Fruit fly (Drosophila melanogaster): ENCODE measurements around the gene slo.

Gene slo

DNA sequence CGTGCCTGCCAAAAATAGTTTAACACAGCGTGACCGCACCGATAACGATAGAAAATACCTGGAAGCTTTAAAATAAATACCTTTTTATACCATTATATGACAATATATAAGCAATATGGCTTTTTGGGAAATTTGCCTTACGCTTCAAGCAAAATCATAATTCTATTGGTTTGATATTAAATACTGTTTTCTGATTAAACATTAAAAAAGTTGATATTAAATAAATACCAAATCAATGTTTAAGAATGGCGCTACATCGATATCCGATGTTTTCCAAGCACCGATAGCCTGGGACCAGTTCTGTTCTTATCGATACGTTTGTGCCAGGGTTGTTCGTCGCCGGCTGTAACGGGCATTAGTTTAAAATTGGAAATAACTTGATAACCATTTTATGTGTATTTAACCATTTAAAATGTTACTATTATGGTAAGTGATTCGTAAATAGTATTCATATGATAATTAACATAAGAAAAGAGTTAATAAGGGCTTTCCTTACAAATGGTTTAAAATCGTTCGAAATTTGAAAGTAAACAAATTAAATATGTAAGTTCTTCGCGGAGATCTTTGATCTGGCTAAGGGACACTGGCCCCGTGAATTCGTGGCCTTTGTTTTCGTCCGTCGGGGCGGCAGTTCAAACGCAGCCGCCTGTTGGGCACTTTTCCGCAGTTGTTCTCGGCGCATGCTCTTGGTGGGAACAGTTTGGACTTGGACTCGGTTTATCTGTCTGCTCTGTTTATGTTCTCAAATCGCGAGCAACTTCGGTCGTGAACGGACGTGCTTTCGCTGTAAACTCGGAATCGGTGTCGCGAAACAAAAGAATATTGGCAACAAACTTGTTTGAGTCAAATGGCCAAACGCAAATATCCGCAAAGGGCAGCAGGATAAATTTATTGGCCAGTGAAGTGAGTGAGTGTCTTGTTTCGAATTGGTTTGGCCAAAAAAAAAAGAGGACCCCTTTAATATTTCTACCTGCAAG is 57.3 kb downstream of the slo start, which contains the start of the genes CG13630 and tok:
TSS of gene CG13630 (minus strand) at position 51 of the 977 bp plus-strand sequence.
TSS of gene tok (plus strand) at position 384 of the 977 bp plus-strand sequence.
- no peak for TF ChIP-seq Dll (optimal IDR thresholded peaks at IDR 0.05)
- TF ChIP-seq EcR (GFP tag; optimal IDR thresholded peaks at IDR 0.05), result no peak
- TF ChIP-seq pan (optimal IDR thresholded peaks at IDR 0.05), result no peak
- TF ChIP-seq usp (GFP tag; optimal IDR thresholded peaks at IDR 0.05), result no peak
- TF ChIP-seq CG8478 (optimal IDR thresholded peaks at IDR 0.05), result no peak
- TF ChIP-seq psq (optimal IDR thresholded peaks at IDR 0.05), result no peak

DNA sequence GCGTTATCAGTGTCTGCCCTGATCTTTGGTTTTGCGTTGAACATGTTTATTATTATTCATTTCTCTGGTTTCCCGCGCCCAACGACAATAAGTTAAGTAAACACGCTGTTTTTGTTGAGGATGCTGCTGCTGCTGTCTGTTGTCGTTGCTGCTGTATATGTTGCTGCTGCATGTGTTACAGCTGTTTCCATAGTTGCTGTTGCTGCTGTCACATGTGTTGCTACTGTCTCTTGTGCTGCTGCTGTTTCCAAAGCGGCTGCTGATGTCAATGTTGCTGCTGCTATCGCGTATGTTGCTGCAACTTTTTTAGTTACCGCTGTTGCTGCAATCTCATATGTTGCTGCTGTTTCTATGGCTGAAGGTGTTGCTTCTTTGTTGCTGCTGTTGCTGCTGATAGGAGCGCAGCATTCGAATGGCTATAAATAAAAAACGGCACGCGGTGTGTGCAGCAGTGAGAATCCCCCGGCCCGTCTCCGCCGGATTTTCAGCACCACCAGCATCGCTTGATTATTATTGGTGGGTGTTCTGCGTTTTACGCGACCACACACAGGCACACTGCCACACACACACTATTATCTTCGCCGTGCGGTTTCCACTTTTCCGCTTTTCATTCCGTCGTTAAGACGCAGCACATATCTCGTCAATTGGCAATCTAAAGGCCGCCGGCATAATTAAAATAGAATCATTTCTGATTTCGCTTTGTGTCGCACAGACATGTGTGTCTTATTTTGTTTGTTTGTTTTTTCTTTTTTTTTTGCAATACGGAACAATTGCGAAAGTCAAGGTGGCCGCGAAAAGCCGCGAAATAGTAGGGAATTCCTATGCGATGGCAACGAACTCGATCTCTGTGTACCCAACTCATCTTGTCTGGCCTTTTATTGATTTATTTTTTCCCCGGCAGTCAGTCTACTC is 58.4 kb downstream of the slo start:
- TF ChIP-seq Dll (optimal IDR thresholded peaks at IDR 0.05) (no peak), EcR (GFP tag; optimal IDR thresholded peaks at IDR 0.05) (no peak), usp (GFP tag; optimal IDR thresholded peaks at IDR 0.05) (no peak), CG8478 (optimal IDR thresholded peaks at IDR 0.05) (no peak), pan (optimal IDR thresholded peaks at IDR 0.05) (no peak), psq (optimal IDR thresholded peaks at IDR 0.05) (no peak)

DNA sequence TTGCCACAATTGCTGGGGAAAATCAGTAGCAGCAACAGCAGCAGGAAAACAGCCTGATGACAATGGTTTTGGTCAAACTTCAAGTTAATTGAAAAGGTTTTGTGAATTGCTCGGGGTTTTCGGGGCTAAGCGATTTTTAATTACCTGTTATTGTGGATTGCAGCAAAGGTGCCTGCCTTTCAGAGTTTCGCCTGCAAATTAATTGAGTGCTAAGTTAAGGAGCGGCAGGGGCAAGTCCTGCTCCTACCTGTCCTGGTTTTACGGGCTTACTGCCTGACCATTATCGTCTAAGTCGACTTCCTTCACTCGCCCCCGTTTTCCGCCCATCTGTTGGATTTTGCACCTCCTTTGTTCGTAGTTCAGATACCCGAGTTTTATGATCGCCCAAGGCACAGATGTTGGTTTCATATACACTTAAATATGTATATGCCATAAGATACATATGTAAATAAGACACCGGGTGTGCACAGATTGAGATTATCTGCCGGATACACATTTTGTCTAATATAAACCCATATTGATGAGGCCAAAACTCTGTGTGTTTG is 64.1 kb downstream of the slo start:
- TF ChIP-seq EcR (GFP tag; optimal IDR thresholded peaks at IDR 0.05), result no peak
- TF ChIP-seq Dll (optimal IDR thresholded peaks at IDR 0.05), result no peak
- no peak for TF ChIP-seq CG8478 (optimal IDR thresholded peaks at IDR 0.05)
- TF ChIP-seq usp (GFP tag; optimal IDR thresholded peaks at IDR 0.05), result no peak
- no peak for TF ChIP-seq psq (optimal IDR thresholded peaks at IDR 0.05)
- TF ChIP-seq pan (optimal IDR thresholded peaks at IDR 0.05), result no peak

DNA sequence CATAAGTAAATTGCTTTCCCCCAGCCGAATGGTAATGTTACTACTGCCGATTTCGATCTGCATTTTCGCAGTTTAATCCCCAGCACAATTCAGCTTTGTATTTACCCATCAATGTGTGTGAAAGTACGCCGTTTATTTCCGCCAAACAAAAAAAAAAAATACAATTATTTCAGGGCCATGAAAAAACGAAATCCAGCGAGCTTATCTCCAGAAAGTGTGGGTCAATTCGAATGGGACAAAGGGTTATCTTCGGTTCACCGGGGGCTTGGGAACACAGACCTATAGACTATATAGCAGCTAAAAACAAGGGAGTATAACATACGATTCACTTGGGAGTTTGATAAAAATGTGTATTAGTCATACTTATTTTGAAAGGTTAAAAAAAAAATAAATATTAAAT is 64.7 kb downstream of the slo start:
- no peak for TF ChIP-seq Dll (optimal IDR thresholded peaks at IDR 0.05)
- no peak for TF ChIP-seq psq (optimal IDR thresholded peaks at IDR 0.05)
- TF ChIP-seq usp (GFP tag; optimal IDR thresholded peaks at IDR 0.05), result no peak
- TF ChIP-seq CG8478 (optimal IDR thresholded peaks at IDR 0.05), result no peak
- TF ChIP-seq EcR (GFP tag; optimal IDR thresholded peaks at IDR 0.05), result no peak
- TF ChIP-seq pan (optimal IDR thresholded peaks at IDR 0.05), result no peak

DNA sequence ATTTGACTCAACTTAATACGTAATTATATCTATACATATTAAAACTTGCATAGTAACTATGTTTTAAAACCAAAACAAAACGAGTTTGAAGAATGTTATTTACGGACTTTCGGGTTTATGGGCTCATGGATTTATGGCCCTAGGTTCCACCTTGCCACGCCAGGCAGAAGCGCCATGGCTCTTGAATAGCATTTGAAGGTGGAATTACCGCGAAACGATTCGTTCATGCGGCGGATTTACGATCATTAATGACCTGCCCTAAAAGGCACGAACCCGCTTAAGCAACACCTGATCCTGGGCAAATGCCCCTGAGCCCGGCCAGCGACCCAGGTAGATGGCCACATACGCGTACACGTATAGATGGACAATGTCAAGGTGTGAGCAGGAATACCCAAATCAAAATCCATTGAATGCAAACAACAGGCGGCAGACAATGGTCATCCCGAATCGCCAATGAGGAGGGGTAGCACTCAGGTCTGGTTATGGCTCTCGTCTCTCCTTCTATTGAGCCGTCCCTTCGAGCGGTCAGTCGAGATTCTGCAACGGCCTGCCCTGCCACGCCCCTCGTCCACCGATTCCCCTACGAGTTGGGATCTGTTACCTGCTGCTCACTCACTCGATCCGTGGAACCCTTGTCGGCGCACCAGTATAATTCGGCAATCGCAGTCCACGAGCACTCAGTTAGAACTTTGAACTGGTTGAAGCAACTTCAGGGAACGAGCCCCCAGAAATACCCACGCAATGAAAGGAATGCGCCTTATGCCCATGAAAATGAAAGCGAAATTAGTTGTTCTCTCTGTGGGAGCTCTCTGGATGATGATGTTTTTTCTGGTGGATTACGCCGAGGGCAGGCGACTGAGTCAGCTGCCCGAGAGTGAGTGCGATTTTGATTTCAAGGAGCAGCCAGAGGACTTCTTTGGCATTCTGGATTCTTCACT is 87.0 kb downstream of the slo start, which contains the start of gene tld:
TSS of gene tld (plus strand) at position 677 of the 938 bp plus-strand sequence.
- TF ChIP-seq EcR (GFP tag; optimal IDR thresholded peaks at IDR 0.05) (no peak), pan (optimal IDR thresholded peaks at IDR 0.05) (no peak), Dll (optimal IDR thresholded peaks at IDR 0.05) (no peak), psq (optimal IDR thresholded peaks at IDR 0.05) (no peak), CG8478 (optimal IDR thresholded peaks at IDR 0.05) (no peak), usp (GFP tag; optimal IDR thresholded peaks at IDR 0.05) (no peak)

DNA sequence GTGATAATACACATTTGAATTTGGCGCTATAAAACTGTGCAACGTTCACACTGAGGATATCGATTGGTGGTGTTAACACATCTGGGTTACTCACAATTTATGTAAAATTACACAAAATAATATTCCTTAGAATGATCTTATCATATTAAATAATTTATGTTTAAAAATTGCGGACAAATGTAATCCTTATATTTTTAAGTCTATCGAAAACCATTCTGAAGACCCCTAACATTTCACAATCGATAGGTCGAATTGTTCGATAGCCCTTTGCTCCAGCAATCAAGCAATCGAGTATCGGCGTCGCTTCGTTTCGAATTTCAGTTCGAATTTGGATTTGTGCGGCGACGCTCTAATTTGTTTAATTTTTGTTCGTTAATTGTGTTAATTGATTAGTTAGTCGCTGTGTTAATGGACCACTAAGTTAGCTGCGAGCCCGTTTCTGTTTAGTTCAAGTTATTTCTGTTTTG is 91.3 kb downstream of the slo start, which contains the start of gene asp:
TSS of gene asp (plus strand) at position 289 of the 467 bp plus-strand sequence.
- TF ChIP-seq pan (optimal IDR thresholded peaks at IDR 0.05) (no peak), EcR (GFP tag; optimal IDR thresholded peaks at IDR 0.05) (no peak), usp (GFP tag; optimal IDR thresholded peaks at IDR 0.05) (no peak), CG8478 (optimal IDR thresholded peaks at IDR 0.05) (no peak), psq (optimal IDR thresholded peaks at IDR 0.05) (no peak), Dll (optimal IDR thresholded peaks at IDR 0.05) (no peak)
